Fruit fly (Drosophila melanogaster) whole organism, embryonic: Measurements from ENCODE around the gene Cyp4g15.

Source experiments
- Atf6 ChIP-seq: fragments of 200-800 bp; sonication (Bioruptor generic); IDR thresholded peaks from 2 replicates; pipeline ENCODE4 v1.3.6; 2022; ENCODE audit warnings: missing biosample characterization, missing genetic modification characterization
- Bdp1 ChIP-seq: fragments of 200-800 bp; sonication (Bioruptor generic); optimal IDR thresholded peaks from 3 replicates; lab custom pipeline; 2016; ENCODE audit warnings: missing biosample characterization, missing genetic modification characterization
- CG10462 ChIP-seq: fragments of 200-800 bp; sonication (Bioruptor generic); optimal IDR thresholded peaks from 2 replicates; lab custom pipeline; 2016; ENCODE audit warnings: missing biosample characterization, missing genetic modification characterization
- CG10959 ChIP-seq: fragments of 200-800 bp; sonication (Bioruptor generic); IDR thresholded peaks from 2 replicates; pipeline ENCODE4 v1.3.6; 2022; ENCODE audit warnings: missing biosample characterization, missing genetic modification characterization
- CG11093 ChIP-seq: fragments of 200-800 bp; sonication (Bioruptor generic); IDR thresholded peaks from 3 replicates; pipeline ENCODE4 v1.3.6; 2022; ENCODE audit warnings: missing biosample characterization, missing genetic modification characterization
- CG11456 ChIP-seq: fragments of 200-800 bp; sonication (Bioruptor generic); IDR thresholded peaks from 3 replicates; pipeline ENCODE4 v1.3.6; 2022; ENCODE audit warnings: missing biosample characterization, missing genetic modification characterization
- CG12659 ChIP-seq: fragments of 200-800 bp; sonication (Bioruptor generic); optimal IDR thresholded peaks from 3 replicates; lab custom pipeline; 2017; ENCODE audit warnings: mild to moderate bottlenecking, missing biosample characterization, missing genetic modification reagents, missing genetic modification characterization
- CG13123 ChIP-seq: fragments of 200-800 bp; sonication (Bioruptor generic); optimal IDR thresholded peaks from 2 replicates; lab custom pipeline; 2016; ENCODE audit warnings: missing biosample characterization, missing genetic modification characterization
- CG1647 ChIP-seq: fragments of 200-800 bp; sonication (Bioruptor generic); optimal IDR thresholded peaks from 3 replicates; lab custom pipeline; 2016; ENCODE audit warnings: missing biosample characterization, missing genetic modification characterization
- CG17186 ChIP-seq: fragments of 200-800 bp; sonication (Bioruptor generic); optimal IDR thresholded peaks from 3 replicates; lab custom pipeline; 2017; ENCODE audit warnings: missing biosample characterization, missing genetic modification reagents, missing genetic modification characterization
- CG17359 ChIP-seq: fragments of 200-800 bp; sonication (Bioruptor generic); optimal IDR thresholded peaks from 3 replicates; lab custom pipeline; 2018; ENCODE audit warnings: missing biosample characterization, mild to moderate bottlenecking, missing genetic modification characterization, moderate library complexity
- CG17361 ChIP-seq: fragments of 200-800 bp; sonication (Bioruptor generic); IDR thresholded peaks from 3 replicates; pipeline ENCODE4 v1.3.6; 2022; ENCODE audit warnings: missing biosample characterization, missing genetic modification characterization
- CG18599 ChIP-seq: fragments of 200-800 bp; sonication (Bioruptor generic); optimal IDR thresholded peaks from 3 replicates; lab custom pipeline; 2017; ENCODE audit warnings: missing biosample characterization, missing genetic modification characterization, mild to moderate bottlenecking, moderate library complexity, missing genetic modification reagents
- CG2199 ChIP-seq: fragments of 200-800 bp; sonication (Bioruptor generic); IDR thresholded peaks from 3 replicates; pipeline ENCODE4 v1.3.6; 2022; ENCODE audit warnings: missing biosample characterization, missing genetic modification characterization
- CG2712 ChIP-seq: fragments of 200-800 bp; optimal IDR thresholded peaks from 3 replicates; lab custom pipeline; 2019; ENCODE audit warnings: missing biosample characterization, mild to moderate bottlenecking, missing genetic modification characterization, moderate library complexity
- CG3407 ChIP-seq: fragments of 200-800 bp; sonication (Bioruptor generic); optimal IDR thresholded peaks from 2 replicates; lab custom pipeline; 2018; ENCODE audit warnings: missing biosample characterization, mild to moderate bottlenecking, missing genetic modification characterization
- CG43689 ChIP-seq: fragments of 200-800 bp; sonication (Bioruptor generic); IDR thresholded peaks from 2 replicates; pipeline ENCODE4 v1.3.6; 2022; ENCODE audit warnings: missing biosample characterization, missing genetic modification characterization
- CG6175 ChIP-seq: fragments of 200-800 bp; sonication (Bioruptor generic); IDR thresholded peaks from 3 replicates; pipeline ENCODE4 v1.3.6; 2022; ENCODE audit warnings: missing biosample characterization, missing genetic modification characterization
- ERR ChIP-seq: fragments of 200-800 bp; sonication (Bioruptor generic); optimal IDR thresholded peaks from 2 replicates; lab custom pipeline; 2016; ENCODE audit warnings: missing biosample characterization, missing genetic modification characterization
- Hr3 ChIP-seq: fragments of 200-800 bp; sonication (Bioruptor generic); optimal IDR thresholded peaks from 3 replicates; lab custom pipeline; 2016; ENCODE audit warnings: missing biosample characterization, missing genetic modification characterization
- Med ChIP-seq: fragments of 200-800 bp; sonication (Bioruptor generic); peaks from one replicate; lab custom pipeline; 2016; ENCODE audit warnings: missing biosample characterization, missing genetic modification characterization, mild to moderate bottlenecking, inconsistent platforms, moderate library complexity
- Oaz ChIP-seq: fragments of 200-800 bp; sonication (Bioruptor generic); IDR thresholded peaks from 2 replicates; pipeline ENCODE4 v1.3.6; 2022; ENCODE audit warnings: missing biosample characterization, missing genetic modification characterization
- TFAM ChIP-seq: fragments of 200-800 bp; sonication (Bioruptor generic); optimal IDR thresholded peaks from 2 replicates; lab custom pipeline; 2017; ENCODE audit warnings: missing biosample characterization, missing genetic modification characterization, inconsistent platforms
- Vsx1 ChIP-seq: fragments of 200-800 bp; sonication (Bioruptor generic); optimal IDR thresholded peaks from 2 replicates; lab custom pipeline; 2017; ENCODE audit warnings: missing biosample characterization, mild to moderate bottlenecking, missing genetic modification characterization, missing genetic modification reagents
- YL-1 ChIP-seq: fragments of 200-800 bp; sonication (Bioruptor generic); optimal IDR thresholded peaks from 3 replicates; lab custom pipeline; 2017; ENCODE audit warnings: missing biosample characterization, mild to moderate bottlenecking, missing genetic modification characterization
- az2 ChIP-seq: fragments of 200-800 bp; sonication (Bioruptor generic); optimal IDR thresholded peaks from 3 replicates; lab custom pipeline; 2016; ENCODE audit warnings: missing biosample characterization, missing genetic modification characterization
- br ChIP-seq: fragments of >200 bp; optimal IDR thresholded peaks from 2 replicates; lab custom pipeline; 2017
- cas ChIP-seq: fragments of 200-800 bp; sonication (Bioruptor generic); IDR thresholded peaks from 2 replicates; pipeline ENCODE4 v1.3.6; 2022; ENCODE audit warnings: missing biosample characterization, missing genetic modification characterization
- cg ChIP-seq: fragments of 200-800 bp; sonication (Bioruptor generic); optimal IDR thresholded peaks from 3 replicates; lab custom pipeline; 2019; ENCODE audit warnings: missing biosample characterization, mild to moderate bottlenecking, missing genetic modification characterization, moderate library complexity
- crol ChIP-seq: fragments of 200-800 bp; sonication (Bioruptor generic); IDR thresholded peaks from 2 replicates; pipeline ENCODE4 v1.3.6; 2022; ENCODE audit warnings: missing biosample characterization, missing genetic modification characterization
- cwo ChIP-seq: fragments of 200-800 bp; sonication (Bioruptor generic); optimal IDR thresholded peaks from 3 replicates; lab custom pipeline; 2017; ENCODE audit warnings: missing biosample characterization, missing genetic modification characterization, mild to moderate bottlenecking, moderate library complexity, missing genetic modification reagents
- dm ChIP-seq: fragments of 200-800 bp; sonication (Bioruptor generic); optimal IDR thresholded peaks from 3 replicates; lab custom pipeline; 2016; ENCODE audit warnings: missing biosample characterization, missing genetic modification characterization
- exex ChIP-seq: fragments of 200-800 bp; sonication (Bioruptor generic); optimal IDR thresholded peaks from 4 replicates; lab custom pipeline; 2018; ENCODE audit warnings: missing biosample characterization, mild to moderate bottlenecking, missing genetic modification characterization, moderate library complexity
- fd3F ChIP-seq: fragments of 200-800 bp; sonication (Bioruptor generic); optimal IDR thresholded peaks from 2 replicates; lab custom pipeline; 2018; ENCODE audit warnings: missing biosample characterization, mild to moderate bottlenecking, missing genetic modification characterization, moderate library complexity
- gcm ChIP-seq: fragments of 200-800 bp; sonication (Bioruptor generic); optimal IDR thresholded peaks from 2 replicates; lab custom pipeline; 2019; ENCODE audit warnings: missing biosample characterization, mild to moderate bottlenecking, missing genetic modification characterization, moderate library complexity
- ind ChIP-seq: fragments of 200-800 bp; sonication (Bioruptor generic); optimal IDR thresholded peaks from 3 replicates; lab custom pipeline; 2016; ENCODE audit warnings: missing biosample characterization, missing genetic modification characterization
- lab ChIP-seq: fragments of 200-800 bp; sonication (Bioruptor generic); optimal IDR thresholded peaks from 3 replicates; lab custom pipeline; 2017; ENCODE audit warnings: missing biosample characterization, missing genetic modification characterization, mild to moderate bottlenecking, moderate library complexity, missing genetic modification reagents
- nau ChIP-seq: fragments of 200-800 bp; sonication (Bioruptor generic); optimal IDR thresholded peaks from 3 replicates; lab custom pipeline; 2017; ENCODE audit warnings: missing biosample characterization, mild to moderate bottlenecking, missing genetic modification characterization, missing genetic modification reagents
- onecut ChIP-seq: fragments of 200-800 bp; sonication (Bioruptor generic); IDR thresholded peaks from 2 replicates; pipeline ENCODE4 v1.3.6; 2022; ENCODE audit warnings: missing biosample characterization, missing genetic modification characterization
- peb ChIP-seq: fragments of 200-800 bp; sonication (Bioruptor generic); IDR thresholded peaks from 2 replicates; pipeline ENCODE4 v1.3.6; 2022; ENCODE audit warnings: missing biosample characterization, missing genetic modification characterization
- phol ChIP-seq: fragments of 200-800 bp; sonication (Bioruptor generic); optimal IDR thresholded peaks from 3 replicates; lab custom pipeline; 2018; ENCODE audit warnings: missing biosample characterization, mild to moderate bottlenecking, missing genetic modification characterization, moderate library complexity
- pros ChIP-seq: fragments of 200-800 bp; sonication (Bioruptor generic); optimal IDR thresholded peaks from 3 replicates; lab custom pipeline; 2019; ENCODE audit warnings: missing biosample characterization, mild to moderate bottlenecking, missing genetic modification characterization, moderate library complexity
- repo ChIP-seq: fragments of 200-800 bp; sonication (Bioruptor generic); optimal IDR thresholded peaks from 2 replicates; lab custom pipeline; 2016; ENCODE audit warnings: missing biosample characterization, missing genetic modification characterization
- row ChIP-seq: fragments of 200-800 bp; sonication (Bioruptor generic); IDR thresholded peaks from 3 replicates; pipeline ENCODE4 v1.3.6; 2022; ENCODE audit warnings: missing biosample characterization, missing genetic modification characterization
- sd ChIP-seq: fragments of 200-800 bp; sonication (Bioruptor generic); optimal IDR thresholded peaks from 3 replicates; lab custom pipeline; 2018; ENCODE audit warnings: missing biosample characterization, mild to moderate bottlenecking, missing genetic modification characterization, moderate library complexity
- sima ChIP-seq: fragments of 200-800 bp; sonication (Bioruptor generic); optimal IDR thresholded peaks from 2 replicates; lab custom pipeline; 2016; ENCODE audit warnings: missing biosample characterization, missing genetic modification characterization
- sob ChIP-seq: fragments of 200-800 bp; sonication (Bioruptor generic); IDR thresholded peaks from 2 replicates; pipeline ENCODE4 v1.3.6; 2022; ENCODE audit warnings: missing biosample characterization, missing genetic modification characterization
- vnd ChIP-seq: fragments of 200-800 bp; sonication (Bioruptor generic); IDR thresholded peaks from 3 replicates; pipeline ENCODE4 v1.3.6; 2022; ENCODE audit warnings: missing biosample characterization, missing genetic modification characterization; ENCODE audit not compliant: partially characterized antibody
- wor ChIP-seq: fragments of 200-800 bp; sonication (Bioruptor generic); IDR thresholded peaks from 2 replicates; pipeline ENCODE4 v1.3.6; 2022; ENCODE audit warnings: missing biosample characterization, missing genetic modification characterization

Cyp4g15 gene

dm6 chrX:11500284-11500683 is 23.4 kb downstream of the Cyp4g15 start (continued):
- TF ChIP-seq Vsx1 (GFP tag; lab: Kevin White, UChicago) (no peak), CG11093 (GFP tag; lab: Robert Waterston, UW) (no peak), crol (peak; percentile 69), az2 (GFP tag; lab: Kevin White, UChicago) (no peak), CG2199 (GFP tag; lab: Robert Waterston, UW) (no peak), CG12659 (GFP tag; lab: Kevin White, UChicago) (no peak), CG13123 (GFP tag; lab: Kevin White, UChicago) (no peak)

dm6 chrX:11501221-11501961 is 24.5 kb downstream of the Cyp4g15 start:
- TF ChIP-seq TFAM, result no peak
- TF ChIP-seq CG6175, result no peak
- TF ChIP-seq vnd (GFP tag; lab: Robert Waterston, UW), result no peak
- TF ChIP-seq sd (tag; lab: Kevin White, UChicago), result peak; percentile 53
- no peak for TF ChIP-seq CG1647 (GFP tag; lab: Kevin White, UChicago)
- peak; percentile 33 for TF ChIP-seq cwo
- TF ChIP-seq repo (GFP tag; lab: Kevin White, UChicago), result no peak
- no peak for TF ChIP-seq CG10959
- TF ChIP-seq dm, result no peak
- TF ChIP-seq phol, result no peak
- peak; percentile 59 for TF ChIP-seq Med (GFP tag; lab: Kevin White, UChicago)
- no peak for TF ChIP-seq cg (GFP tag; lab: Kevin White, UChicago)
- 0 out of 3 replicates have a peak, but pooled peaks have one; percentile 5 for TF ChIP-seq CG17361 (GFP tag; lab: Robert Waterston, UW)
- no peak for TF ChIP-seq CG43689 (GFP tag; lab: Robert Waterston, UW)
- peak; percentile 4 for TF ChIP-seq CG17359 (tag; lab: Kevin White, UChicago)
- peak; percentile 40; the same call in 1 of the 3 replicates for TF ChIP-seq row (GFP tag; lab: Robert Waterston, UW)
- TF ChIP-seq cas, result no peak
- TF ChIP-seq ERR (GFP tag; lab: Kevin White, UChicago), result no peak
- TF ChIP-seq br (lab: Kevin White, UChicago), result no peak
- peak; percentile 9 for TF ChIP-seq exex (tag; lab: Kevin White, UChicago)
- TF ChIP-seq sima (GFP tag; lab: Kevin White, UChicago), result no peak
- no peak for TF ChIP-seq Bdp1 (GFP tag; lab: Kevin White, UChicago)
- no peak for TF ChIP-seq nau (GFP tag; lab: Kevin White, UChicago)
- no peak for TF ChIP-seq Oaz (GFP tag; lab: Robert Waterston, UW)
- no peak for TF ChIP-seq sob (GFP tag; lab: Robert Waterston, UW)
- no peak for TF ChIP-seq CG17186
- no peak for TF ChIP-seq onecut (GFP tag; lab: Robert Waterston, UW)
- no peak for TF ChIP-seq CG2712 (tag; lab: Kevin White, UChicago)
- no peak for TF ChIP-seq CG10462
- TF ChIP-seq YL-1, result no peak
- TF ChIP-seq fd3F (GFP tag; lab: Kevin White, UChicago), result no peak
- TF ChIP-seq CG18599 (GFP tag; lab: Kevin White, UChicago), result peak; percentile 48
- no peak for TF ChIP-seq pros (GFP tag; lab: Kevin White, UChicago)
- no peak for TF ChIP-seq CG3407 (GFP tag; lab: Kevin White, UChicago)
- no peak for TF ChIP-seq ind (GFP tag; lab: Kevin White, UChicago)
- no peak for TF ChIP-seq Hr3 (GFP tag; lab: Kevin White, UChicago)
- no peak for TF ChIP-seq Atf6 (GFP tag; lab: Robert Waterston, UW)
- TF ChIP-seq lab (GFP tag; lab: Kevin White, UChicago), result peak; percentile 40
- TF ChIP-seq CG11456 (GFP tag; lab: Robert Waterston, UW), result no peak
- TF ChIP-seq gcm, result no peak
- TF ChIP-seq peb (GFP tag; lab: Robert Waterston, UW), result no peak
- no peak for TF ChIP-seq wor (GFP tag; lab: Robert Waterston, UW)
